Fruit fly (Drosophila melanogaster) whole organism, wandering third instar larva: Measurements from ENCODE around the gene pcm.
A peak's percentile ranks its signal among the peaks of the same experiment; 100 is the strongest.

Experiments
- Abd-B ChIP-seq: fragments of >200 bp; optimal IDR thresholded peaks from 2 replicates; lab custom pipeline; 2017; ENCODE audit warnings: missing biosample characterization, missing genetic modification characterization
- CG32264 ChIP-seq: fragments of 200-800 bp; sonication (Bioruptor generic); optimal IDR thresholded peaks from 2 replicates; lab custom pipeline; 2016; ENCODE audit warnings: missing biosample characterization, missing genetic modification characterization
- CG9705 ChIP-seq: fragments of 200-800 bp; sonication (Bioruptor generic); optimal IDR thresholded peaks from 2 replicates; lab custom pipeline; 2018; ENCODE audit warnings: missing biosample characterization, mild to moderate bottlenecking, missing genetic modification characterization
- CrebA ChIP-seq: fragments of 200-800 bp; sonication (Bioruptor generic); optimal IDR thresholded peaks from 2 replicates; lab custom pipeline; 2016; ENCODE audit warnings: missing biosample characterization, mild to moderate bottlenecking, missing genetic modification characterization, borderline replicate concordance
- Dif ChIP-seq: fragments of 200-275, 200-300 bp; sonication (Bioruptor generic); optimal IDR thresholded peaks from 2 replicates; lab custom pipeline; 2018; ENCODE audit warnings: missing biosample characterization, missing genetic modification characterization; ENCODE audit not compliant: partially characterized antibody
- GATAd ChIP-seq: sonication (Bioruptor generic); optimal IDR thresholded peaks from 2 replicates; lab custom pipeline; 2016; ENCODE audit warnings: missing biosample characterization, missing genetic modification characterization
- HLH106 ChIP-seq: fragments of 200-800 bp; optimal IDR thresholded peaks from 3 replicates; lab custom pipeline; 2019; ENCODE audit warnings: missing biosample characterization, mild to moderate bottlenecking, missing genetic modification characterization, moderate library complexity
- Hnf4 ChIP-seq: fragments of 200-800 bp; sonication (Bioruptor generic); optimal IDR thresholded peaks from 2 replicates; lab custom pipeline; 2016; ENCODE audit warnings: missing biosample characterization, mild to moderate bottlenecking, missing genetic modification characterization
- Hr78 ChIP-seq: fragments of >200 bp; optimal IDR thresholded peaks from 2 replicates; lab custom pipeline; 2017; ENCODE audit warnings: missing biosample characterization, missing genetic modification characterization
- Mio ChIP-seq: sonication (Bioruptor generic); optimal IDR thresholded peaks from 2 replicates; lab custom pipeline; 2016; ENCODE audit warnings: missing biosample characterization, missing genetic modification characterization
- Myc ChIP-seq: fragments of >200 bp; optimal IDR thresholded peaks from 2 replicates; lab custom pipeline; 2017
- Rel ChIP-seq, 2 experiments: fragments of 200-800 bp; sonication (Bioruptor generic) in 1 of 2; optimal IDR thresholded peaks; 2 replicates in 1 of 2; 3 replicates in 1 of 2; lab custom pipeline; 2016 to 2019; ENCODE audit warnings: mild to moderate bottlenecking in 2 of 2, missing biosample characterization in 2 of 2, missing genetic modification characterization in 2 of 2, moderate library complexity in 1 of 2
- Vsx2 ChIP-seq: fragments of 200-300, 225-300 bp; sonication (Bioruptor generic); optimal IDR thresholded peaks from 2 replicates; lab custom pipeline; 2018; ENCODE audit warnings: missing biosample characterization, missing genetic modification characterization; ENCODE audit not compliant: partially characterized antibody
- br ChIP-seq: fragments of 200-800 bp; sonication (Bioruptor generic); optimal IDR thresholded peaks from 2 replicates; lab custom pipeline; 2016; ENCODE audit warnings: missing biosample characterization, missing genetic modification characterization
- dmrt93B ChIP-seq: fragments of 200-800 bp; sonication (Bioruptor generic); optimal IDR thresholded peaks from 2 replicates; lab custom pipeline; 2018; ENCODE audit warnings: missing biosample characterization, mild to moderate bottlenecking, missing genetic modification characterization
- dsf ChIP-seq: sonication (Bioruptor generic); optimal IDR thresholded peaks from 2 replicates; lab custom pipeline; 2016; ENCODE audit warnings: missing biosample characterization, missing genetic modification characterization, borderline replicate concordance
- foxo ChIP-seq, 2 experiments: fragments of 200-800 bp; sonication (Bioruptor generic); optimal IDR thresholded peaks; 2 replicates in 1 of 2; 3 replicates in 1 of 2; lab custom pipeline; 2016 to 2017; ENCODE audit warnings: missing biosample characterization in 2 of 2, missing genetic modification characterization in 2 of 2
- h ChIP-seq: fragments of 200-800 bp; sonication (Bioruptor generic); optimal IDR thresholded peaks from 3 replicates; lab custom pipeline; 2016; ENCODE audit warnings: missing biosample characterization, mild to moderate bottlenecking, missing genetic modification characterization
- jim ChIP-seq: fragments of 175-275, 200-325 bp; sonication (Bioruptor generic); optimal IDR thresholded peaks from 2 replicates; lab custom pipeline; 2016; ENCODE audit warnings: missing biosample characterization, mild to moderate bottlenecking, missing genetic modification characterization
- lola ChIP-seq: fragments of >200 bp; optimal IDR thresholded peaks from 2 replicates; lab custom pipeline; 2017; ENCODE audit warnings: missing biosample characterization, missing genetic modification characterization
- pan ChIP-seq: fragments of >200 bp; optimal IDR thresholded peaks from 2 replicates; lab custom pipeline; 2017
- rgr ChIP-seq: fragments of 200-800 bp; sonication (Bioruptor generic); optimal IDR thresholded peaks from 3 replicates; lab custom pipeline; 2016; ENCODE audit warnings: missing biosample characterization, mild to moderate bottlenecking, missing genetic modification characterization
- sage ChIP-seq: fragments of 200-800 bp; sonication (Bioruptor generic); optimal IDR thresholded peaks from 2 replicates; lab custom pipeline; 2016; ENCODE audit warnings: missing biosample characterization, mild to moderate bottlenecking, missing genetic modification characterization
- tai ChIP-seq: sonication (Bioruptor generic); optimal IDR thresholded peaks from 2 replicates; lab custom pipeline; 2016; ENCODE audit warnings: missing biosample characterization, missing genetic modification characterization
- usp ChIP-seq: fragments of >200 bp; optimal IDR thresholded peaks from 2 replicates; lab custom pipeline; 2017; ENCODE audit warnings: missing biosample characterization, missing genetic modification characterization
- woc ChIP-seq: sonication (Bioruptor generic); optimal IDR thresholded peaks from 2 replicates; lab custom pipeline; 2016; ENCODE audit warnings: missing biosample characterization, mild to moderate bottlenecking, missing genetic modification characterization

Gene pcm

DNA sequence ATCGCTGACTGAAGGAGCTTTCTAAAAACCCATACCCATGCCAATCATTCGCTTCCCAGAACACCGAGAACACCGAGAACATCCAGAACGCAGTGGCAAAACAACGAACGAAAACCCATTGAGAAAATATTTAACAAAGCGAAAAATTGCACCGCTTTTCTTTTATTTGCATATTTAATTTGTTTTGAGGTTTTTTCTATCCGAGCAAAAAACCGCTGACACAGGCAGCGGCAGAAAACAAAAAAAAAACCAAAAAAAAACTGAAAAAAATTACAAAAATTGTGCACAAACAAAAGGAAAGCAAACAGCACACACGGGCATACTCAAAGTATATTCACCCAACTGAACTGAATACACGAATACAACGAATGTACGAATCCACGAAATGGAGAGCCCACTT is 30.2 kb downstream of the pcm start:
- TF ChIP-seq usp (GFP tag; lab: Kevin White, UChicago), result no peak
- TF ChIP-seq dsf (GFP tag; lab: Kevin White, UChicago), result no peak
- no peak for TF ChIP-seq Rel (GFP tag; optimal IDR thresholded peaks at IDR 0.05; lab: Kevin White, UChicago)
- no peak for TF ChIP-seq Rel (tag; optimal IDR thresholded peaks at IDR 0.05; lab: Kevin White, UChicago)
- no peak for TF ChIP-seq Vsx2 (GFP tag; lab: Kevin White, UChicago)
- no peak for TF ChIP-seq Mio (GFP tag; lab: Kevin White, UChicago)
- no peak for TF ChIP-seq sage (GFP tag; lab: Kevin White, UChicago)
- no peak for TF ChIP-seq dmrt93B (GFP tag; lab: Kevin White, UChicago)
- TF ChIP-seq br (GFP tag; lab: Kevin White, UChicago), result no peak
- no peak for TF ChIP-seq CG32264 (GFP tag; lab: Kevin White, UChicago)
- TF ChIP-seq Abd-B (GFP tag; lab: Kevin White, UChicago), result no peak
- TF ChIP-seq GATAd (GFP tag; lab: Kevin White, UChicago), result no peak
- no peak for TF ChIP-seq Hr78 (GFP tag; lab: Kevin White, UChicago)
- no peak for TF ChIP-seq HLH106 (tag; lab: Kevin White, UChicago)
- no peak for TF ChIP-seq h
- no peak for TF ChIP-seq tai (GFP tag; lab: Kevin White, UChicago)
- TF ChIP-seq lola (GFP tag; lab: Kevin White, UChicago), result no peak
- no peak for TF ChIP-seq Hnf4
- no peak for TF ChIP-seq pan (lab: Kevin White, UChicago)

- peak in 1 of 2 experiments; percentile 12 for TF ChIP-seq foxo (GFP tag; optimal IDR thresholded peaks at IDR 0.05; lab: Kevin White, UChicago)
- TF ChIP-seq HLH106 (tag; lab: Kevin White, UChicago), result peak; percentile 1
- TF ChIP-seq h, result no peak
- TF ChIP-seq br (GFP tag; lab: Kevin White, UChicago), result no peak
Observed at dm6 chrX:19453138-19453537, 38.7 kb downstream of the pcm start.

DNA sequence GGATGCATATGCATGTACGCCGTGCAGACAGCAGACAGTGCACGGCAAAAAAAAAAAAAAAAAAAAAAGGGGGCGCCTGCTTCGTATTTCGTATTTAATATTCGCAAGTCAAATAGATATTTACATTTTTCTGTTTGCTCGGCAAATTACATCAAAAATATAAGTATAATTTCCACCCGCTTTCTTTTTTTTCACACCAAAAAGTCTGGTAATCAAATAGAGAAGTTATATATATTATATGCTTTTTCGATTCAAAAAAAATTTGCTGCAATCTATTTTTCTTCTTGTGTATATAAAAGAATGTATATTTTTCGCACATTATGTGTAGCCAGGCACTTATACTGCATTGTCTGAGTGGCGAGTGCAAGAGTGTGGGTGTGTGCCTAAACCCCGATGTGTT is 43.5 kb downstream of the pcm start:
- TF ChIP-seq Hr78 (GFP tag; lab: Kevin White, UChicago), result no peak
- TF ChIP-seq h, result no peak
- TF ChIP-seq jim (GFP tag; lab: Kevin White, UChicago), result no peak
- TF ChIP-seq GATAd (GFP tag; lab: Kevin White, UChicago), result no peak
- TF ChIP-seq Rel (GFP tag; optimal IDR thresholded peaks at IDR 0.05; lab: Kevin White, UChicago), result no peak
- no peak for TF ChIP-seq Rel (tag; optimal IDR thresholded peaks at IDR 0.05; lab: Kevin White, UChicago)
- no peak for TF ChIP-seq Myc
- no peak for TF ChIP-seq woc
- no peak for TF ChIP-seq br (GFP tag; lab: Kevin White, UChicago)
- TF ChIP-seq CrebA (GFP tag; lab: Kevin White, UChicago), result no peak
- no peak for TF ChIP-seq Dif (GFP tag; lab: Kevin White, UChicago)
- no peak for TF ChIP-seq dsf (GFP tag; lab: Kevin White, UChicago)
- no peak for TF ChIP-seq Vsx2 (GFP tag; lab: Kevin White, UChicago)
- no peak for TF ChIP-seq Hnf4
- no peak for TF ChIP-seq CG9705 (GFP tag; lab: Kevin White, UChicago)
- TF ChIP-seq rgr, result no peak
